Worm (Caenorhabditis elegans) whole organism, late embryonic: ENCODE measurements around the gene D1025.1.

Source experiments
- F13H6.1 ChIP-seq: sonication (generic microtip); optimal IDR thresholded peaks from 2 replicates; lab custom pipeline; 2016; ENCODE audit warnings: missing genetic modification characterization, missing compliant biosample characterization
- K02D7.2 ChIP-seq: sonication (generic microtip); optimal IDR thresholded peaks from 2 replicates; lab custom pipeline; 2017; ENCODE audit warnings: mild to moderate bottlenecking, missing genetic modification characterization, missing compliant biosample characterization
- Y22D7AL.16 ChIP-seq: sonication (generic microtip); optimal IDR thresholded peaks from 2 replicates; lab custom pipeline; 2016; ENCODE audit warnings: missing genetic modification characterization, missing compliant biosample characterization
- ceh-18 ChIP-seq: sonication (generic microtip); optimal IDR thresholded peaks from 2 replicates; lab custom pipeline; 2016; ENCODE audit warnings: missing genetic modification characterization, missing compliant biosample characterization
- ceh-19 ChIP-seq: fragments of 200-800 bp; sonication (Bioruptor generic); optimal IDR thresholded peaks from 2 replicates; lab custom pipeline; 2018; ENCODE audit warnings: mild to moderate bottlenecking, missing genetic modification characterization, missing compliant biosample characterization
- ceh-2 ChIP-seq: sonication (generic microtip); optimal IDR thresholded peaks from 2 replicates; lab custom pipeline; 2016; ENCODE audit warnings: missing genotype, missing genetic modification characterization, missing compliant biosample characterization
- ceh-22 ChIP-seq: sonication (generic microtip); optimal IDR thresholded peaks from 2 replicates; lab custom pipeline; 2017; ENCODE audit warnings: missing biosample characterization, missing genetic modification characterization
- ceh-31 ChIP-seq: sonication (generic microtip); optimal IDR thresholded peaks from 2 replicates; lab custom pipeline; 2016; ENCODE audit warnings: missing genetic modification characterization, missing compliant biosample characterization
- ceh-6 ChIP-seq: fragments of 200-800 bp; sonication (Bioruptor generic); optimal IDR thresholded peaks from 2 replicates; lab custom pipeline; 2018; ENCODE audit warnings: mild to moderate bottlenecking, missing genetic modification characterization, missing compliant biosample characterization
- elt-2 ChIP-seq: sonication (generic microtip); optimal IDR thresholded peaks from 2 replicates; lab custom pipeline; 2016; ENCODE audit warnings: missing genetic modification reagents, missing genetic modification characterization, missing compliant biosample characterization
- elt-4 ChIP-seq: sonication (generic microtip); optimal IDR thresholded peaks from 2 replicates; lab custom pipeline; 2016; ENCODE audit warnings: missing genetic modification characterization, missing compliant biosample characterization
- ets-4 ChIP-seq: sonication (generic microtip); optimal IDR thresholded peaks from 2 replicates; lab custom pipeline; 2016; ENCODE audit warnings: missing genetic modification characterization, missing compliant biosample characterization
- eyg-1 ChIP-seq: sonication (generic microtip); optimal IDR thresholded peaks from 2 replicates; lab custom pipeline; 2016; ENCODE audit warnings: missing genotype, missing genetic modification characterization, missing compliant biosample characterization
- fkh-6 ChIP-seq: sonication (generic microtip); optimal IDR thresholded peaks from 2 replicates; lab custom pipeline; 2016; ENCODE audit warnings: missing genetic modification characterization, missing compliant biosample characterization
- hlh-13 ChIP-seq: fragments of 200-800 bp; sonication (Bioruptor generic); optimal IDR thresholded peaks from 2 replicates; lab custom pipeline; 2018; ENCODE audit warnings: mild to moderate bottlenecking, missing genetic modification characterization, missing compliant biosample characterization
- hlh-15 ChIP-seq: sonication (generic microtip); optimal IDR thresholded peaks from 2 replicates; lab custom pipeline; 2016; ENCODE audit warnings: missing genetic modification characterization, missing compliant biosample characterization
- hlh-30 ChIP-seq: sonication (generic microtip); optimal IDR thresholded peaks from 2 replicates; lab custom pipeline; 2017; ENCODE audit warnings: antibody characterized with exemption, missing genetic modification characterization, missing compliant biosample characterization; ENCODE audit not compliant: insufficient read depth
- hlh-8 ChIP-seq: sonication (generic microtip); optimal IDR thresholded peaks from 2 replicates; lab custom pipeline; 2016; ENCODE audit warnings: missing genotype, missing genetic modification characterization, missing compliant biosample characterization
- lim-6 ChIP-seq: sonication (generic microtip); optimal IDR thresholded peaks from 2 replicates; lab custom pipeline; 2016; ENCODE audit warnings: missing genetic modification characterization, missing compliant biosample characterization
- nfya-1 ChIP-seq: sonication (generic microtip); optimal IDR thresholded peaks from 2 replicates; lab custom pipeline; 2017; ENCODE audit warnings: missing genetic modification characterization, mild to moderate bottlenecking, missing compliant biosample characterization, antibody characterized with exemption, moderate library complexity
- nhr-11 ChIP-seq: fragments of 150-350 bp; optimal IDR thresholded peaks from 2 replicates; lab custom pipeline; 2014; ENCODE audit warnings: missing biosample characterization, missing genetic modification characterization
- nhr-232 ChIP-seq: sonication (generic microtip); optimal IDR thresholded peaks from 2 replicates; lab custom pipeline; 2016; ENCODE audit warnings: missing genetic modification characterization, missing compliant biosample characterization
- odd-2 ChIP-seq: sonication (generic microtip); optimal IDR thresholded peaks from 2 replicates; lab custom pipeline; 2017; ENCODE audit warnings: antibody characterized with exemption, mild to moderate bottlenecking, missing genetic modification characterization, missing compliant biosample characterization
- pag-3 ChIP-seq: sonication (generic microtip); optimal IDR thresholded peaks from 2 replicates; lab custom pipeline; 2016; ENCODE audit warnings: missing compliant biosample characterization, missing genetic modification characterization, borderline replicate concordance
- pros-1 ChIP-seq: fragments of 150-350 bp; optimal IDR thresholded peaks from 2 replicates; lab custom pipeline; 2014; ENCODE audit warnings: missing biosample characterization, missing genetic modification reagents, missing genetic modification characterization
- ref-2 ChIP-seq: sonication (generic microtip); optimal IDR thresholded peaks from 2 replicates; lab custom pipeline; 2016; ENCODE audit warnings: missing genetic modification characterization, missing compliant biosample characterization
- rnt-1 ChIP-seq: sonication (generic microtip); optimal IDR thresholded peaks from 2 replicates; lab custom pipeline; 2016; ENCODE audit warnings: missing genetic modification characterization, missing compliant biosample characterization
- sdc-2 ChIP-seq: sonication (generic microtip); optimal IDR thresholded peaks from 2 replicates; lab custom pipeline; 2016; ENCODE audit warnings: missing genotype, missing genetic modification characterization, missing compliant biosample characterization
- sox-2 ChIP-seq: fragments of 200-800 bp; sonication (Bioruptor generic); IDR thresholded peaks from 2 replicates; pipeline ENCODE4 v1.3.6; 2022; ENCODE audit warnings: missing genetic modification reagents, missing genetic modification characterization, missing compliant biosample characterization
- sox-4 ChIP-seq: sonication (generic microtip); optimal IDR thresholded peaks from 2 replicates; lab custom pipeline; 2017; ENCODE audit warnings: mild to moderate bottlenecking, missing genetic modification characterization, inconsistent platforms, missing compliant biosample characterization
- tbx-2 ChIP-seq: sonication (generic microtip); optimal IDR thresholded peaks from 2 replicates; lab custom pipeline; 2016; ENCODE audit warnings: missing genetic modification characterization, missing compliant biosample characterization
- ttx-3 ChIP-seq: sonication (generic microtip); optimal IDR thresholded peaks from 2 replicates; lab custom pipeline; 2016; ENCODE audit warnings: missing genetic modification reagents, missing genetic modification characterization, missing compliant biosample characterization
- unc-3 ChIP-seq, 2 experiments: fragments of 200-800 bp in 1 of 2; sonication (Bioruptor generic) in 1 of 2; sonication (generic microtip) in 1 of 2; conservative IDR thresholded peaks in 1 of 2; optimal IDR thresholded peaks in 1 of 2; 2 replicates each; pipeline versions ENCODE4 v1.3.6 to Lab custom; 2016 to 2022; ENCODE audit warnings: missing compliant biosample characterization in 2 of 2, missing genetic modification characterization in 2 of 2, missing genetic modification reagents in 1 of 2
- unc-42 ChIP-seq: sonication (generic microtip); optimal IDR thresholded peaks from 2 replicates; lab custom pipeline; 2016; ENCODE audit warnings: missing genotype, missing genetic modification characterization, missing compliant biosample characterization
- unc-55 ChIP-seq: sonication (generic microtip); optimal IDR thresholded peaks from 2 replicates; lab custom pipeline; 2017; ENCODE audit warnings: missing biosample characterization, missing genetic modification reagents, missing genetic modification characterization
- unc-86 ChIP-seq: sonication (generic microtip); optimal IDR thresholded peaks from 2 replicates; lab custom pipeline; 2016; ENCODE audit warnings: missing genetic modification characterization, missing compliant biosample characterization
- ztf-16 ChIP-seq: sonication (generic microtip); optimal IDR thresholded peaks from 2 replicates; lab custom pipeline; 2017; ENCODE audit warnings: missing genetic modification characterization, missing compliant biosample characterization

D1025.1 gene

DNA sequence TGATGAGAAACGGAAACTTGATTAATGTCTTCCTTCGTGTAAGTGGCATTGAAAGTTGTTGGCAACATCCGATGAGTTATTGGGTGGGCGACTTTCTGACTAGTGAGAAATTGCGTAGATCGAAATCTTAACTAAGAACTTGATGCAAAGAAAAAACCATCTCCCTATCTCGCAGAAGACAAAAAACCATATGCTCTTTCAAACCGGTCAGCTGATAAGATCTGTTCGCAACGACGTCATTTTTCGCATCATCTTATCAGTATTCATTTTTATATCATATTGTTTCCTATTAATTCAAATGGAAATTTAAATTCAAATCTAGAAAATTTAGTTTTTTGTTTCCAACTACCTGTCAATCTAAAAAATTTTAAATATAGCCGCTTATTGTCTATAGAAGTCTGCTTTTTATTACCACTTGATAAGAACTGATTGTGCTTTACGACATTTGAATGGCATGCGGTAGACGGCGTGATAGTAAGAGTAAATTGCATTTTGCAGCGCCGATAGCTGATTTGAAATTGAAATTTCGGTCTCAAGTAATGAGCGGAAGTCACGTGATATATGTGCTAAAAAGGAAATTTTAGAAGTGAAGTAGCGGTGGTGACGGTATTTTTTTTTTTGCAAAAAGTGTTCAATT, 20.0 kb upstream of the D1025.1 start:
- TF ChIP-seq F13H6.1 (no peak), hlh-30 (peak; percentile 35), ttx-3 (no peak), elt-2 (peak; percentile 88), Y22D7AL.16 (tag; lab: Kevin White, UChicago) (no peak)

DNA sequence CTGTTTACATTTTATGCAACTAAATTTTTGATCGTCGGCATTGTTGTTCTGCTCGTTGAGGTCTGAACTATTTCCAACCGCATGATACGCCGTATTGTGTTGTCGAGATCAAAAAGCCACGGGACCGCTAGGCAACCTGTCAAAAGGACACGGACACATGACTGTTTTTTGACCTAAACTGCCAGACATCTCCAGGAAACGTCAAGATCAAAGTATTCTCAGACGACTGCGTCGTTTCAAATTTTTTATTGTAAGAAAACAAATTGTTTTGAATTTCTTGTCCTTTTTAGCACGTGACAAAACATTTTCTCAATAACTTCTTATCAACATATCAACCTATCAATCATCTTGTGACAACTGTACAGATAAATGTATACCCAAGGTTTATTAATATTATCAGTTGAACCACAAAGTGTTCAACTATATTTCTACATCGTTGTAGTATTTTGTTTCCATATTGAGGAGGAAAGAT, 18.4 kb upstream of the D1025.1 start:
- TF ChIP-seq lim-6 (tag; lab: Kevin White, UChicago) (no peak), K02D7.2 (tag; lab: Kevin White, UChicago) (no peak), elt-2 (peak; percentile 94), hlh-13 (GFP tag; lab: Kevin White, UChicago) (no peak), elt-4 (no peak), unc-55 (peak; percentile 19), sox-4 (tag; lab: Kevin White, UChicago) (no peak), ceh-19 (GFP tag; lab: Kevin White, UChicago) (no peak), nhr-11 (no peak), fkh-6 (tag; lab: Kevin White, UChicago) (no peak), ref-2 (tag; lab: Kevin White, UChicago) (no peak), ceh-22 (no peak), Y22D7AL.16 (tag; lab: Kevin White, UChicago) (no peak), hlh-15 (tag; lab: Kevin White, UChicago) (no peak), ets-4 (tag; lab: Kevin White, UChicago) (no peak), hlh-30 (peak; percentile 44), ztf-16 (no peak), ceh-6 (GFP tag; lab: Kevin White, UChicago) (no peak), unc-86 (no peak), ttx-3 (no peak)

DNA sequence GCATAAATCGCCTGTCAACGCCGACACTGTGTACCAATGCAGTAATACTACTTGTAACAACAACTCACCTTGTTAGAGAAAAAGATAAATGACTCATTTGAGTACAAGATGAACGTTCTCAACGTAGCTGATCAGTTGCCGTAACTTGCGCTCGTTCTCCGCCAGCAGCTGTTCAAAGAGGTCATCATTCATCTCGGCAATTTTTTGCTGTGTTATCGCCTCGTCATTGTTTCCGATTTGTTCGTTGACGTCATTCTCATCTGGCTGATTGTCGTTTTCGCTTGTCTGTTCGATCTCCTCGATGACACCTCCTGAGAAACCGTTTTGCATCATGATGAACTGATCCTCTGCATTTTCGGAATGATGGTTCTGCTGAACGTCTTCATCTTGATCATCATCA, 17.3 kb upstream of the D1025.1 start:
- TF ChIP-seq unc-55: peak; percentile 2
- TF ChIP-seq unc-3 (GFP tag; conservative IDR thresholded peaks at IDR 0.05; lab: Robert Waterston, UW): no peak
- no peak for TF ChIP-seq unc-3 (tag; optimal IDR thresholded peaks at IDR 0.05; lab: Kevin White, UChicago)
- TF ChIP-seq eyg-1 (tag; lab: Kevin White, UChicago): no peak

DNA sequence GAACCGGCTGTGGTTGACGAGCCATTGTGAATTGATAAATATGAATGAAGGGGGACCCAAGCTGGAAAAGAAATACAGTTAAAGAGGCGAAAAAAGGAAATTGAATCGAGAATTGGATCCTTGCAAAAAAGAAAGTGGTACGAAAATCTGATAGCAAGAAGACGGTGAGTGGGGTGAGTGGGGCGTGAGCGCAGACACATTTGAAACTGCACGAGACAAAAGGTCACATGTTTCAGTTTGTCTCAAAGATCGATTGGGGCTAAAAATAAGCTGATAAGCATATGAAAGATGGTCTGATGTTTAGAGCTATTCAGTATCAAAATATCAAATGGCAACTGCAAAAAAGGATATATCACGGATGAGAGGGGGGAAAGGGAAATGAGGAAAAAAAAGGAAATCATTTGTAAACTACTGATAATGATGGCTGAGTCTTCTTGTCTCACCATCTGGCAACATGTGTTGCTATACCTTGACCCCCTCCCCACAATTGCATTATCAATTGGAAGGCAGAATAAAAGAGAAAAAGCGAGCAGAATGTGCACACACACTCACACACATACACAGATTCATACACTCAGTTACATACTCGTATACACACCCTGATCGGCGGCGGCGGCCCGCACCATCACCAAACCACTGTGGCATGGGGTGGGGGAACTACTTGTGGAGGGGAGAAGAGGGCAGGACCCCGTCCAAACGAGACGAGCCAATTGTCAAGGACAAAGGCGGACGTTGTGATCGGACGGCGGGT, 16.6 kb upstream of the D1025.1 start, which contains the start of gene M163.1:
M163.1 (minus strand) TSS at position 25 of the 751 bp plus-strand sequence.
- TF ChIP-seq ceh-6 (GFP tag; lab: Kevin White, UChicago) (peak; percentile 37), sdc-2 (peak; percentile 38), hlh-8 (tag; lab: Kevin White, UChicago) (peak; percentile 15), tbx-2 (tag; lab: Kevin White, UChicago) (peak; percentile 56), rnt-1 (peak; percentile 36), pag-3 (no peak), pros-1 (tag; lab: Kevin White, UChicago) (peak; percentile 10), odd-2 (tag; lab: Kevin White, UChicago) (no peak), ceh-31 (peak; percentile 16), sox-2 (peak; percentile 3; the same call in 1 of the 2 replicates), unc-42 (tag; lab: Kevin White, UChicago) (peak; percentile 3), eyg-1 (tag; lab: Kevin White, UChicago) (peak; percentile 22), hlh-30 (peak; percentile 1), hlh-15 (tag; lab: Kevin White, UChicago) (no peak), nfya-1 (tag; lab: Kevin White, UChicago) (peak; percentile 13), unc-86 (no peak), ceh-2 (tag; lab: Kevin White, UChicago) (peak; percentile 22), ceh-18 (tag; lab: Kevin White, UChicago) (peak; percentile 0), nhr-232 (tag; lab: Kevin White, UChicago) (peak; percentile 3), nhr-11 (no peak)
